Fruit fly (Drosophila melanogaster) whole organism, prepupa: ENCODE measurements around the gene Smg6.

Experiments used
- CG3032 ChIP-seq: fragments of 200-800 bp; optimal IDR thresholded peaks from 2 replicates; lab custom pipeline; 2019; ENCODE audit warnings: missing biosample characterization, mild to moderate bottlenecking, missing genetic modification characterization, moderate library complexity
- CG6792 ChIP-seq: fragments of 200-800 bp; sonication (Bioruptor generic); optimal IDR thresholded peaks from 3 replicates; lab custom pipeline; 2016; ENCODE audit warnings: missing biosample characterization, missing genetic modification characterization
- dsx ChIP-seq: fragments of 200-800 bp; optimal IDR thresholded peaks from 3 replicates; lab custom pipeline; 2019; ENCODE audit warnings: missing biosample characterization, mild to moderate bottlenecking, missing genetic modification characterization, moderate library complexity; ENCODE audit not compliant: poor library complexity, severe bottlenecking

dm6 chr3R:25069569-25069968, 36.3 kb upstream of the Smg6 start, which contains the start of the genes Stt3B and CG11839:
- TF ChIP-seq dsx (no peak), CG6792 (GFP tag; lab: Kevin White, UChicago) (no peak), CG3032 (tag; lab: Kevin White, UChicago) (peak; percentile 67)
